Worm (Caenorhabditis elegans) whole organism, L2 larva: Measurements from ENCODE around the gene daf-19.

Experiments used
- C34F6.9 ChIP-seq: fragments of 150-350 bp; optimal IDR thresholded peaks from 2 replicates; lab custom pipeline; 2014; ENCODE audit warnings: missing biosample characterization, missing genetic modification characterization
- ZK546.5 ChIP-seq: sonication (generic microtip); optimal IDR thresholded peaks from 2 replicates; lab custom pipeline; 2017; ENCODE audit warnings: missing biosample characterization, missing genetic modification characterization
- ama-1 ChIP-seq: fragments of 150-350 bp; optimal IDR thresholded peaks from 2 replicates; lab custom pipeline; 2018; ENCODE audit warnings: inconsistent platforms
- ceh-16 ChIP-seq: fragments of 150-350 bp; optimal IDR thresholded peaks from 2 replicates; lab custom pipeline; 2014; ENCODE audit warnings: missing biosample characterization, missing genetic modification characterization
- ceh-82 ChIP-seq: fragments of 150-350 bp; optimal IDR thresholded peaks from 2 replicates; lab custom pipeline; 2014; ENCODE audit warnings: missing biosample characterization, missing genetic modification characterization
- crh-2 ChIP-seq: sonication (generic microtip); optimal IDR thresholded peaks from 2 replicates; lab custom pipeline; 2017; ENCODE audit warnings: missing biosample characterization, missing genetic modification characterization
- egl-27 ChIP-seq: sonication (generic microtip); optimal IDR thresholded peaks from 3 replicates; lab custom pipeline; 2017; ENCODE audit warnings: missing biosample characterization, missing genetic modification reagents, missing genetic modification characterization
- gmeb-1 ChIP-seq: fragments of 150-350 bp; optimal IDR thresholded peaks from 2 replicates; lab custom pipeline; 2014; ENCODE audit warnings: missing biosample characterization, missing genetic modification characterization
- lin-11 ChIP-seq: fragments of 150-350 bp; sonication (generic microtip); optimal IDR thresholded peaks from 2 replicates; lab custom pipeline; 2014; ENCODE audit warnings: missing biosample characterization, missing genetic modification characterization, inconsistent platforms, mixed read lengths
- lin-39 ChIP-seq: fragments of 150-350 bp; optimal IDR thresholded peaks from 2 replicates; lab custom pipeline; 2014; ENCODE audit warnings: missing biosample characterization, missing genetic modification reagents, missing genetic modification characterization
- lsy-2 ChIP-seq, 2 experiments: fragments of 150-350 bp in 1 of 2; sonication (generic microtip) in 1 of 2; optimal IDR thresholded peaks; 2 replicates each; lab custom pipeline; 2014 to 2017; ENCODE audit warnings: missing biosample characterization in 2 of 2, missing genetic modification characterization in 2 of 2
- mab-5 ChIP-seq: fragments of 150-350 bp; optimal IDR thresholded peaks from 2 replicates; lab custom pipeline; 2014; ENCODE audit warnings: missing biosample characterization, missing genetic modification characterization
- mdl-1 ChIP-seq, 2 experiments: fragments of 150-350 bp in 1 of 2; sonication (generic microtip) in 1 of 2; optimal IDR thresholded peaks; 2 replicates each; lab custom pipeline; 2017; ENCODE audit warnings: missing biosample characterization in 2 of 2, missing genetic modification characterization in 2 of 2
- nhr-10 ChIP-seq: sonication (generic microtip); optimal IDR thresholded peaks from 2 replicates; lab custom pipeline; 2017; ENCODE audit warnings: missing biosample characterization, missing genetic modification characterization
- nhr-11 ChIP-seq: fragments of 150-350 bp; optimal IDR thresholded peaks from 2 replicates; lab custom pipeline; 2014; ENCODE audit warnings: missing biosample characterization, missing genetic modification characterization
- nhr-129 ChIP-seq: fragments of 150-350 bp; optimal IDR thresholded peaks from 2 replicates; lab custom pipeline; 2014; ENCODE audit warnings: missing biosample characterization, missing genetic modification characterization
- nhr-23 ChIP-seq: fragments of 150-350 bp; optimal IDR thresholded peaks from 2 replicates; lab custom pipeline; 2014; ENCODE audit warnings: missing biosample characterization, missing genetic modification reagents, missing genetic modification characterization
- nhr-237 ChIP-seq: fragments of 150-350 bp; optimal IDR thresholded peaks from 2 replicates; lab custom pipeline; 2014; ENCODE audit warnings: missing biosample characterization, missing genetic modification characterization
- nhr-25 ChIP-seq: fragments of 150-350 bp; sonication (generic microtip); optimal IDR thresholded peaks from 3 replicates; lab custom pipeline; 2014; ENCODE audit warnings: missing biosample characterization, missing genetic modification characterization
- nhr-6 ChIP-seq: fragments of 150-350 bp; optimal IDR thresholded peaks from 2 replicates; lab custom pipeline; 2014; ENCODE audit warnings: missing biosample characterization, missing genetic modification characterization
- nhr-77 ChIP-seq: fragments of 150-350 bp; optimal IDR thresholded peaks from 2 replicates; lab custom pipeline; 2014; ENCODE audit warnings: missing biosample characterization, missing genetic modification characterization
- peb-1 ChIP-seq: fragments of 150-350 bp; optimal IDR thresholded peaks from 2 replicates; lab custom pipeline; 2014; ENCODE audit warnings: missing biosample characterization, missing genetic modification characterization
- sem-4 ChIP-seq: fragments of 150-350 bp; optimal IDR thresholded peaks from 2 replicates; lab custom pipeline; 2014; ENCODE audit warnings: missing biosample characterization, missing genetic modification reagents, missing genetic modification characterization
- sma-9 ChIP-seq, 2 experiments: fragments of 150-350 bp in 1 of 2; sonication (generic microtip) in 1 of 2; optimal IDR thresholded peaks; 2 replicates each; lab custom pipeline; 2014 to 2016; ENCODE audit warnings: missing genetic modification characterization in 2 of 2, mild to moderate bottlenecking in 1 of 2, missing biosample characterization in 1 of 2, missing compliant biosample characterization in 1 of 2, missing genetic modification reagents in 1 of 2, moderate library complexity in 1 of 2
- unc-39 ChIP-seq: fragments of 150-350 bp; optimal IDR thresholded peaks from 2 replicates; lab custom pipeline; 2014; ENCODE audit warnings: missing biosample characterization, missing genetic modification characterization
- unc-55 ChIP-seq: fragments of 150-350 bp; sonication (generic microtip); optimal IDR thresholded peaks from 3 replicates; lab custom pipeline; 2014; ENCODE audit warnings: missing biosample characterization, missing genetic modification reagents, missing genetic modification characterization
- zag-1 ChIP-seq: fragments of 150-350 bp; optimal IDR thresholded peaks from 2 replicates; lab custom pipeline; 2014; ENCODE audit warnings: missing biosample characterization, missing genetic modification characterization
- ztf-1 ChIP-seq: fragments of 200-800 bp; sonication (Bioruptor generic); conservative IDR thresholded peaks from 2 replicates; pipeline ENCODE4 v1.3.6; 2022; ENCODE audit warnings: missing genetic modification characterization, missing compliant biosample characterization
- ztf-4 ChIP-seq: fragments of 150-350 bp; optimal IDR thresholded peaks from 2 replicates; lab custom pipeline; 2014; ENCODE audit warnings: missing biosample characterization, missing genetic modification characterization

The daf-19 gene

DNA sequence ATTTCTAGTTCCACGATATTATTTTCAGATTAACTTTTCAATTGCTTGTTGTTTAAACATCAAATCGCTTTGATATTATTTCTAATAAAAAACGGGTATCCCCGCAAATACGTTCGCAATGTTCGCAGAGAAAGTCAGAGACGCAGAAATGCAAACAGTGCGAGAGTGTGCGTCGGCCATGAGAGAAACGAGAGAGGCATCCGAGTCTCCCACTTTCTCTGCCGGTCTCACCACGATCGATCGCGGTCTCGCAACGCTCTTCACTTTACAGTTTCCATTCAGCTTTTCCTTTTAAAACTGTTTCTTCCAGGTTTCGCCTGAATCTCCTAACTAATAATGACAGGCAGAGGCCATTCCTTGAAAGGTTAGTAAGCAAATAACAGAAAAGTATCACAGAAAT is 5.2 kb upstream of the daf-19 start, which contains the start of gene F33H1.4 (continued):
- TF ChIP-seq lin-11 (peak; percentile 37), peb-1 (tag; lab: Kevin White, UChicago) (no peak)

- TF ChIP-seq nhr-129 (tag; lab: Kevin White, UChicago) (peak; percentile 38), gmeb-1 (tag; lab: Kevin White, UChicago) (no peak), unc-39 (tag; lab: Kevin White, UChicago) (no peak), sma-9 (GFP tag; optimal IDR thresholded peaks at IDR 0.05; lab: Kevin White, UChicago) (peak; percentile 0), sma-9 (tag; optimal IDR thresholded peaks at IDR 0.05; lab: Kevin White, UChicago) (no peak), nhr-77 (tag; lab: Kevin White, UChicago) (no peak), C34F6.9 (tag; lab: Kevin White, UChicago) (peak; percentile 49), crh-2 (peak; percentile 16), lsy-2 (tag; optimal IDR thresholded peaks at IDR 0.05; lab: Kevin White, UChicago) (peak in 1 of 2 experiments; percentile 53), unc-55 (GFP tag; lab: Kevin White, UChicago) (peak; percentile 51), ceh-16 (tag; lab: Kevin White, UChicago) (no peak)
- TF ChIP-seq, all 48 proteins: peak for 6
Observed at ce11 chrII:10172436-10172973, 3.4 kb upstream of the daf-19 start, which contains the start of gene wbp-11. wbp-11 (plus strand) TSS chrII:10172923.

- no peak for TF ChIP-seq nhr-237 (tag; lab: Kevin White, UChicago)
- no peak for TF ChIP-seq ama-1
- TF ChIP-seq gmeb-1 (tag; lab: Kevin White, UChicago) = no peak
- TF ChIP-seq ztf-1 (GFP tag; lab: Robert Waterston, UW) = no peak
- TF ChIP-seq egl-27 (tag; lab: Kevin White, UChicago) = no peak
- TF ChIP-seq mab-5 = no peak
- no peak for TF ChIP-seq ZK546.5 (tag; lab: Kevin White, UChicago)
- TF ChIP-seq mdl-1 (tag; optimal IDR thresholded peaks at IDR 0.05; lab: Kevin White, UChicago) = no peak
- TF ChIP-seq lin-39 (tag; lab: Kevin White, UChicago) = no peak
- TF ChIP-seq unc-55 (GFP tag; lab: Kevin White, UChicago) = no peak
Observed at ce11 chrII:10170837-10171318, 1.7 kb upstream of the daf-19 start, which contains the start of gene gpd-4. gpd-4 (plus strand) TSS chrII:10171268.

- TF ChIP-seq ztf-1 (GFP tag; lab: Robert Waterston, UW) = no peak
- peak; percentile 13 for TF ChIP-seq C34F6.9 (tag; lab: Kevin White, UChicago)
Observed at ce11 chrII:10167731-10168130, 1.4 kb downstream of the daf-19 start.

ce11 chrII:10166365-10166764 is 2.8 kb downstream of the daf-19 start:
- TF ChIP-seq lin-11 (peak; percentile 0), lin-39 (tag; lab: Kevin White, UChicago) (no peak)

DNA sequence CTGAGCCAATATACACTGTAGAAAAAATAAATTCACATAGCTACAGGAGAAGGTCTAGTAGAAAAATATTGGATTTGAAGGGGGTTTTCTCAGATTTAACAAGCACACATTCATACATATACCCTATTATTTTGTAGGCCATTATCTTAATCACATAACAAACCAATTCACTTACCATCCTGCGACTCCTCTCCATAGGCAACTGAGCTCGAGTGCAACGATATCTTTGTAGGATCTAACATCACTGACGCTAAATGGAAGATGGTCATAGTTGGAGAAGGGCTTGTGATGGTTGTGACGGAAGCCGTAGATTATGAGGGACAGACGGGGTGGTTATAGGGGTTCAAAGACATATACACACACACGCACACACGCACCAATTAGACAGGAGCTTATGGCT is 5.0 kb downstream of the daf-19 start:
- no peak for TF ChIP-seq C34F6.9 (tag; lab: Kevin White, UChicago)
- TF ChIP-seq lin-11 = no peak
- TF ChIP-seq, all 48 proteins: peak for 0

DNA sequence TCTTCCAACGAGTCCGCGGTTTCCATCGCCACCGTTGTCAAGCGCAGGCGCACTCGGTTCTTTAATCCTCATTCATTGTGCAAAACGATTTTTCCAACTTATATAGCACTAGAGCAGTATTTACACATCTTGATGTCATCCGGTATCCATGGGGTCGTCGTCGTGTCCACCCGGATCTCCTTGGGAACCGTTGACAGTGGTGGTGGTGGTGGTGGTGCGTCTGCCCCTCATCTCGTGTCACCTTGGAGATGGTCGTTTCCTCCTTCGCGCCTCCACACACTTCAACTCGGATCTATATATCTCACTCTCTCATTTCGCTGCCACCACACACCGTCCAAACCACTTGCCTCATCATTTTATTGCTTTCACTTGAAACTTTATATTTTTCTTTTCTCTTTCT is 6.4 kb downstream of the daf-19 start:
- TF ChIP-seq ceh-16 (tag; lab: Kevin White, UChicago) (no peak), mab-5 (no peak), nhr-6 (no peak), ztf-1 (GFP tag; lab: Robert Waterston, UW) (0 out of 2 replicates have a peak, but pooled peaks have one; percentile 69), zag-1 (tag; lab: Kevin White, UChicago) (no peak)
- TF ChIP-seq, all 48 proteins: peak for 1

DNA sequence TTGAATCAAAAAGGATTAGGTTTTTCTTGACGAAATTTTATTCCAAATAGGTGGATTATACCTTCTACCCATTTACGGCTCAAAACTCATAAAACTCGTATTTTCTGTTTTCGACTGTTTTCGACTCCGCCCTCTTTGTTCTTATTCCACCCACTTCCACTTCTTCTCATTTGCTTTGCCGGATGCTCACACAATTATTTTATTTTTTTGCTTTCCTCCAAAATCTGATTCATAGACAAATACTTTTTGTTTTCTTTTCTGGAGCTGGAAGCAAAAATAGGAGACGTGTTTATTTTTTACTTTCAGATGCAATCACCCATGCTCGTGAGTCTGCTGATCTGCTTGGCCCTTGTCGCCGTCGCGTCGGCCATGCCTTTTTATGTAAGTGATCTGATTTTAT is 14.0 kb downstream of the daf-19 start, which contains the start of gene nlp-63:
Gene nlp-63 (plus strand): TSS at position 301 of the 400 bp plus-strand sequence.
- no peak for TF ChIP-seq nhr-11 (tag; lab: Kevin White, UChicago)
- TF ChIP-seq nhr-23 (tag; lab: Kevin White, UChicago) = no peak
- TF ChIP-seq mab-5 = no peak
- no peak for TF ChIP-seq gmeb-1 (tag; lab: Kevin White, UChicago)
- TF ChIP-seq ama-1 = no peak
- no peak for TF ChIP-seq zag-1 (tag; lab: Kevin White, UChicago)
- no peak for TF ChIP-seq lin-11
- no peak for TF ChIP-seq lsy-2 (tag; optimal IDR thresholded peaks at IDR 0.05; lab: Kevin White, UChicago)
- TF ChIP-seq nhr-25 (tag; lab: Kevin White, UChicago) = no peak
- no peak for TF ChIP-seq sem-4 (tag; lab: Kevin White, UChicago)
- no peak for TF ChIP-seq ceh-82 (tag; lab: Kevin White, UChicago)
- TF ChIP-seq ztf-4 (tag; lab: Kevin White, UChicago) = no peak
- no peak for TF ChIP-seq crh-2
- no peak for TF ChIP-seq unc-39 (tag; lab: Kevin White, UChicago)
- no peak for TF ChIP-seq nhr-10
